Worm (Caenorhabditis elegans) whole organism, L2 larva: ENCODE measurements around the gene C34F6.1.

Experiments used
- C34F6.9 ChIP-seq: fragments of 150-350 bp; optimal IDR thresholded peaks from 2 replicates; lab custom pipeline; 2014; ENCODE audit warnings: missing biosample characterization, missing genetic modification characterization
- R02D3.7 ChIP-seq: fragments of 150-350 bp; optimal IDR thresholded peaks from 2 replicates; lab custom pipeline; 2014; ENCODE audit warnings: missing biosample characterization, missing genetic modification characterization
- Y55F3AM.14 ChIP-seq: fragments of 200-800 bp; sonication (Bioruptor generic); optimal IDR thresholded peaks from 2 replicates; lab custom pipeline; 2018; ENCODE audit warnings: mild to moderate bottlenecking, missing genetic modification characterization, missing compliant biosample characterization
- ZK546.5 ChIP-seq: sonication (generic microtip); optimal IDR thresholded peaks from 2 replicates; lab custom pipeline; 2017; ENCODE audit warnings: missing biosample characterization, missing genetic modification characterization
- alr-1 ChIP-seq: fragments of 150-350 bp; optimal IDR thresholded peaks from 2 replicates; lab custom pipeline; 2014; ENCODE audit warnings: missing biosample characterization, missing genetic modification characterization
- aly-2 ChIP-seq: fragments of 150-350 bp; optimal IDR thresholded peaks from 2 replicates; lab custom pipeline; 2014; ENCODE audit warnings: missing biosample characterization, missing genetic modification characterization
- ama-1 ChIP-seq: fragments of 150-350 bp; optimal IDR thresholded peaks from 2 replicates; lab custom pipeline; 2018; ENCODE audit warnings: inconsistent platforms
- blmp-1 ChIP-seq: sonication (generic microtip); optimal IDR thresholded peaks from 2 replicates; lab custom pipeline; 2017; ENCODE audit warnings: missing genetic modification characterization, mild to moderate bottlenecking, missing compliant biosample characterization, antibody characterized with exemption, moderate library complexity; ENCODE audit not compliant: insufficient read depth
- ceh-16 ChIP-seq: fragments of 150-350 bp; optimal IDR thresholded peaks from 2 replicates; lab custom pipeline; 2014; ENCODE audit warnings: missing biosample characterization, missing genetic modification characterization
- ceh-82 ChIP-seq: fragments of 150-350 bp; optimal IDR thresholded peaks from 2 replicates; lab custom pipeline; 2014; ENCODE audit warnings: missing biosample characterization, missing genetic modification characterization
- dmd-4 ChIP-seq: sonication (generic microtip); optimal IDR thresholded peaks from 2 replicates; lab custom pipeline; 2017; ENCODE audit warnings: missing biosample characterization, missing genetic modification characterization
- egl-27 ChIP-seq: sonication (generic microtip); optimal IDR thresholded peaks from 3 replicates; lab custom pipeline; 2017; ENCODE audit warnings: missing biosample characterization, missing genetic modification reagents, missing genetic modification characterization
- elt-1 ChIP-seq: fragments of 150-350 bp; optimal IDR thresholded peaks from 2 replicates; lab custom pipeline; 2014; ENCODE audit warnings: missing biosample characterization, missing genetic modification characterization
- gmeb-1 ChIP-seq: fragments of 150-350 bp; optimal IDR thresholded peaks from 2 replicates; lab custom pipeline; 2014; ENCODE audit warnings: missing biosample characterization, missing genetic modification characterization
- lin-11 ChIP-seq: fragments of 150-350 bp; sonication (generic microtip); optimal IDR thresholded peaks from 2 replicates; lab custom pipeline; 2014; ENCODE audit warnings: missing biosample characterization, missing genetic modification characterization, inconsistent platforms, mixed read lengths
- lin-13 ChIP-seq: fragments of 150-350 bp; optimal IDR thresholded peaks from 2 replicates; lab custom pipeline; 2014; ENCODE audit warnings: missing biosample characterization, missing genetic modification reagents, missing genetic modification characterization
- mab-5 ChIP-seq: fragments of 150-350 bp; optimal IDR thresholded peaks from 2 replicates; lab custom pipeline; 2014; ENCODE audit warnings: missing biosample characterization, missing genetic modification characterization
- mdl-1 ChIP-seq, 2 experiments: fragments of 150-350 bp in 1 of 2; sonication (generic microtip) in 1 of 2; optimal IDR thresholded peaks; 2 replicates each; lab custom pipeline; 2017; ENCODE audit warnings: missing biosample characterization in 2 of 2, missing genetic modification characterization in 2 of 2
- nhr-10 ChIP-seq: sonication (generic microtip); optimal IDR thresholded peaks from 2 replicates; lab custom pipeline; 2017; ENCODE audit warnings: missing biosample characterization, missing genetic modification characterization
- nhr-11 ChIP-seq: fragments of 150-350 bp; optimal IDR thresholded peaks from 2 replicates; lab custom pipeline; 2014; ENCODE audit warnings: missing biosample characterization, missing genetic modification characterization
- nhr-12 ChIP-seq: fragments of 150-350 bp; optimal IDR thresholded peaks from 2 replicates; lab custom pipeline; 2014; ENCODE audit warnings: missing biosample characterization, missing genetic modification characterization
- nhr-129 ChIP-seq: fragments of 150-350 bp; optimal IDR thresholded peaks from 2 replicates; lab custom pipeline; 2014; ENCODE audit warnings: missing biosample characterization, missing genetic modification characterization
- nhr-21 ChIP-seq: fragments of 150-350 bp; optimal IDR thresholded peaks from 2 replicates; lab custom pipeline; 2014; ENCODE audit warnings: missing biosample characterization, missing genetic modification characterization
- nhr-23 ChIP-seq: fragments of 150-350 bp; optimal IDR thresholded peaks from 2 replicates; lab custom pipeline; 2014; ENCODE audit warnings: missing biosample characterization, missing genetic modification reagents, missing genetic modification characterization
- nhr-237 ChIP-seq: fragments of 150-350 bp; optimal IDR thresholded peaks from 2 replicates; lab custom pipeline; 2014; ENCODE audit warnings: missing biosample characterization, missing genetic modification characterization
- nhr-25 ChIP-seq: fragments of 150-350 bp; sonication (generic microtip); optimal IDR thresholded peaks from 3 replicates; lab custom pipeline; 2014; ENCODE audit warnings: missing biosample characterization, missing genetic modification characterization
- nhr-6 ChIP-seq: fragments of 150-350 bp; optimal IDR thresholded peaks from 2 replicates; lab custom pipeline; 2014; ENCODE audit warnings: missing biosample characterization, missing genetic modification characterization
- nhr-77 ChIP-seq: fragments of 150-350 bp; optimal IDR thresholded peaks from 2 replicates; lab custom pipeline; 2014; ENCODE audit warnings: missing biosample characterization, missing genetic modification characterization
- peb-1 ChIP-seq: fragments of 150-350 bp; optimal IDR thresholded peaks from 2 replicates; lab custom pipeline; 2014; ENCODE audit warnings: missing biosample characterization, missing genetic modification characterization
- skn-1 ChIP-seq: sonication (generic microtip); optimal IDR thresholded peaks from 2 replicates; lab custom pipeline; 2017; ENCODE audit warnings: missing biosample characterization, missing genetic modification characterization
- sma-3 ChIP-seq: sonication (generic microtip); optimal IDR thresholded peaks from 2 replicates; lab custom pipeline; 2016; ENCODE audit warnings: missing genetic modification reagents, missing genetic modification characterization, missing compliant biosample characterization
- sma-9 ChIP-seq, 2 experiments: fragments of 150-350 bp in 1 of 2; sonication (generic microtip) in 1 of 2; optimal IDR thresholded peaks; 2 replicates each; lab custom pipeline; 2014 to 2016; ENCODE audit warnings: missing genetic modification characterization in 2 of 2, mild to moderate bottlenecking in 1 of 2, missing biosample characterization in 1 of 2, missing compliant biosample characterization in 1 of 2, missing genetic modification reagents in 1 of 2, moderate library complexity in 1 of 2
- unc-39 ChIP-seq: fragments of 150-350 bp; optimal IDR thresholded peaks from 2 replicates; lab custom pipeline; 2014; ENCODE audit warnings: missing biosample characterization, missing genetic modification characterization
- unc-55 ChIP-seq: fragments of 150-350 bp; sonication (generic microtip); optimal IDR thresholded peaks from 3 replicates; lab custom pipeline; 2014; ENCODE audit warnings: missing biosample characterization, missing genetic modification reagents, missing genetic modification characterization
- unc-62 ChIP-seq: fragments of 150-350 bp; optimal IDR thresholded peaks from 2 replicates; lab custom pipeline; 2014; ENCODE audit warnings: missing biosample characterization, missing genetic modification reagents, missing genetic modification characterization
- zag-1 ChIP-seq: fragments of 150-350 bp; optimal IDR thresholded peaks from 2 replicates; lab custom pipeline; 2014; ENCODE audit warnings: missing biosample characterization, missing genetic modification characterization
- ztf-4 ChIP-seq: fragments of 150-350 bp; optimal IDR thresholded peaks from 2 replicates; lab custom pipeline; 2014; ENCODE audit warnings: missing biosample characterization, missing genetic modification characterization

C34F6.1 gene

ce11 chrX:11185498-11185897, 11.1 kb downstream of the C34F6.1 start, which contains the start of gene gnrr-7:
gnrr-7 (plus strand) TSS chrX:11185798.
- no peak for TF ChIP-seq lin-11 (tag; lab: Kevin White, UChicago)

ce11 chrX:11178599-11178998, 18.0 kb downstream of the C34F6.1 start, which contains the start of gene gnrr-6:
gnrr-6 (plus strand) TSS chrX:11178899.
- TF ChIP-seq ZK546.5 (no peak), egl-27 (no peak), nhr-12 (tag; lab: Kevin White, UChicago) (no peak), ztf-4 (tag; lab: Kevin White, UChicago) (no peak), unc-39 (no peak), mab-5 (tag; lab: Kevin White, UChicago) (no peak), nhr-25 (tag; lab: Kevin White, UChicago) (no peak), zag-1 (no peak), unc-55 (GFP tag; lab: Kevin White, UChicago) (no peak), skn-1 (tag; lab: Kevin White, UChicago) (no peak), aly-2 (no peak), nhr-77 (no peak), blmp-1 (tag; lab: Kevin White, UChicago) (no peak), alr-1 (tag; lab: Kevin White, UChicago) (no peak), dmd-4 (tag; lab: Kevin White, UChicago) (no peak)

ce11 chrX:11162778-11163584, 33.7 kb downstream of the C34F6.1 start:
- no peak for TF ChIP-seq sma-9 (GFP tag; optimal IDR thresholded peaks at IDR 0.05; lab: Kevin White, UChicago)
- no peak for TF ChIP-seq sma-9 (tag; optimal IDR thresholded peaks at IDR 0.05; lab: Kevin White, UChicago)
- TF ChIP-seq dmd-4 (tag; lab: Kevin White, UChicago), result no peak
- TF ChIP-seq peb-1 (tag; lab: Kevin White, UChicago), result no peak
- no peak for TF ChIP-seq unc-55 (GFP tag; lab: Kevin White, UChicago)
- TF ChIP-seq ZK546.5, result no peak
- no peak for TF ChIP-seq nhr-10 (tag; lab: Kevin White, UChicago)
- no peak for TF ChIP-seq nhr-237 (tag; lab: Kevin White, UChicago)
- TF ChIP-seq C34F6.9 (tag; lab: Kevin White, UChicago), result no peak
- no peak for TF ChIP-seq ceh-82 (tag; lab: Kevin White, UChicago)
- TF ChIP-seq aly-2, result no peak
- TF ChIP-seq ama-1 (lab: Kevin White, UChicago), result no peak

- TF ChIP-seq elt-1 (tag; lab: Kevin White, UChicago) (no peak), nhr-10 (tag; lab: Kevin White, UChicago) (no peak), mab-5 (tag; lab: Kevin White, UChicago) (no peak), nhr-129 (tag; lab: Kevin White, UChicago) (no peak), ceh-16 (tag; lab: Kevin White, UChicago) (no peak), nhr-6 (no peak), nhr-77 (no peak), Y55F3AM.14 (GFP tag; lab: Kevin White, UChicago) (no peak), sma-3 (GFP tag; lab: Kevin White, UChicago) (no peak), unc-62 (GFP tag; lab: Kevin White, UChicago) (no peak), R02D3.7 (tag; lab: Kevin White, UChicago) (no peak)
Measured at ce11 chrX:11160537-11160936, 36.1 kb downstream of the C34F6.1 start, which contains the start of gene C05C9.1. C05C9.1 (plus strand) TSS chrX:11160837.

- TF ChIP-seq nhr-21 (tag; lab: Kevin White, UChicago) (no peak), peb-1 (tag; lab: Kevin White, UChicago) (no peak), lin-11 (tag; lab: Kevin White, UChicago) (no peak), aly-2 (no peak), dmd-4 (tag; lab: Kevin White, UChicago) (no peak), nhr-11 (tag; lab: Kevin White, UChicago) (no peak), ama-1 (lab: Kevin White, UChicago) (no peak), blmp-1 (tag; lab: Kevin White, UChicago) (no peak), gmeb-1 (no peak), ceh-16 (tag; lab: Kevin White, UChicago) (no peak), sma-3 (GFP tag; lab: Kevin White, UChicago) (no peak), Y55F3AM.14 (GFP tag; lab: Kevin White, UChicago) (no peak), nhr-23 (tag; lab: Kevin White, UChicago) (no peak), unc-39 (no peak), ztf-4 (tag; lab: Kevin White, UChicago) (no peak), sma-9 (GFP tag; optimal IDR thresholded peaks at IDR 0.05; lab: Kevin White, UChicago) (no peak), sma-9 (tag; optimal IDR thresholded peaks at IDR 0.05; lab: Kevin White, UChicago) (no peak), mdl-1 (tag; optimal IDR thresholded peaks at IDR 0.05; lab: Kevin White, UChicago) (no peak), lin-13 (no peak)
Measured at ce11 chrX:11152720-11153119, 43.9 kb downstream of the C34F6.1 start, which contains the start of the genes C05C9.3 and C05C9.2. C05C9.3 (minus strand) TSS chrX:11152820. C05C9.2 (plus strand) TSS chrX:11153065.
